Fruit fly (Drosophila melanogaster): Measurements from ENCODE around the gene CG6621.
A peak's percentile ranks its signal among the peaks of the same experiment; 100 is the strongest.

CG6621 gene

dm6 chr3R:10885422-10886081 lies 7.8 kb downstream of the CG6621 start, which contains the start of gene Leash:
Gene Leash, plus strand, starts transcription at chr3R:10885540.
- TF ChIP-seq CG32121 (GFP tag; IDR thresholded peaks at IDR 0.05) (peak; percentile 29; the same call in 1 of the 2 replicates), CG13204 (GFP tag; optimal IDR thresholded peaks at IDR 0.05) (peak; percentile 36), CG8159 (tag; optimal IDR thresholded peaks at IDR 0.05) (peak; percentile 75), CG14655 (GFP tag; optimal IDR thresholded peaks at IDR 0.05) (no peak), CG4496 (GFP tag; IDR thresholded peaks at IDR 0.05) (peak; percentile 6; the same call in 1 of the 3 replicates), fd96Ca (GFP tag; IDR thresholded peaks at IDR 0.05) (0 out of 3 replicates have a peak, but pooled peaks have one; percentile 37)

dm6 chr3R:10884678-10885421 lies 8.5 kb downstream of the CG6621 start, which contains the start of gene CG14696:
Gene CG14696, minus strand, starts transcription at chr3R:10885001.
- TF ChIP-seq CG9948 (tag; optimal IDR thresholded peaks at IDR 0.05) (no peak), rn (GFP tag; IDR thresholded peaks at IDR 0.05) (no peak), gl (tag; optimal IDR thresholded peaks at IDR 0.05) (no peak), CG13204 (GFP tag; optimal IDR thresholded peaks at IDR 0.05) (no peak), CG14655 (GFP tag; optimal IDR thresholded peaks at IDR 0.05) (no peak), Snoo (tag; optimal IDR thresholded peaks at IDR 0.05) (no peak), EcR (GFP tag; optimal IDR thresholded peaks at IDR 0.05) (no peak), CG8159 (tag; optimal IDR thresholded peaks at IDR 0.05) (no peak), CG8301 (tag; optimal IDR thresholded peaks at IDR 0.05) (no peak), CG34367 (tag; optimal IDR thresholded peaks at IDR 0.05) (no peak), CG10348 (GFP tag; IDR thresholded peaks at IDR 0.05) (no peak), Pif1B (GFP tag; optimal IDR thresholded peaks at IDR 0.05) (no peak), CG32121 (GFP tag; IDR thresholded peaks at IDR 0.05) (no peak)

- TF ChIP-seq fd96Ca (GFP tag; IDR thresholded peaks at IDR 0.05) (peak; percentile 27; the same call in 1 of the 3 replicates), CG12605 (GFP tag; IDR thresholded peaks at IDR 0.05) (0 out of 2 replicates have a peak, but pooled peaks have one; percentile 19), CG4496 (GFP tag; IDR thresholded peaks at IDR 0.05) (peak; percentile 68), Ets98B (GFP tag; IDR thresholded peaks at IDR 0.05) (peak; percentile 38; the same call in 1 of the 2 replicates), CG32121 (GFP tag; IDR thresholded peaks at IDR 0.05) (peak; percentile 59), CG17806 (tag; optimal IDR thresholded peaks at IDR 0.05) (no peak), CG8159 (tag; optimal IDR thresholded peaks at IDR 0.05) (no peak)
These were observed 9.2 kb downstream of the CG6621 start for dm6 chr3R:10884031-10884677.

- peak; percentile 4 for TF ChIP-seq CG8301 (tag; optimal IDR thresholded peaks at IDR 0.05)
- TF ChIP-seq CG15710 (tag; optimal IDR thresholded peaks at IDR 0.05), result peak; percentile 5
- no peak for TF ChIP-seq CG8159 (tag; optimal IDR thresholded peaks at IDR 0.05)
- TF ChIP-seq EcR (GFP tag; optimal IDR thresholded peaks at IDR 0.05), result peak; percentile 53
- TF ChIP-seq CG13204 (GFP tag; optimal IDR thresholded peaks at IDR 0.05), result peak; percentile 95
- no peak for TF ChIP-seq D1 (tag; optimal IDR thresholded peaks at IDR 0.05)
- peak; percentile 61 for TF ChIP-seq Snoo (tag; optimal IDR thresholded peaks at IDR 0.05)
- no peak for TF ChIP-seq Pif1B (GFP tag; optimal IDR thresholded peaks at IDR 0.05)
- TF ChIP-seq Ets98B (GFP tag; IDR thresholded peaks at IDR 0.05), result peak; percentile 27; the same call in 1 of the 2 replicates
- no peak for TF ChIP-seq CG34367 (tag; optimal IDR thresholded peaks at IDR 0.05)
- no peak for TF ChIP-seq CG14655 (GFP tag; optimal IDR thresholded peaks at IDR 0.05)
- TF ChIP-seq Pif1A (GFP tag; optimal IDR thresholded peaks at IDR 0.05), result no peak
- no peak for TF ChIP-seq CG10348 (GFP tag; IDR thresholded peaks at IDR 0.05)
- no peak for TF ChIP-seq CG17806 (tag; optimal IDR thresholded peaks at IDR 0.05)
- no peak for TF ChIP-seq CG4496 (GFP tag; IDR thresholded peaks at IDR 0.05)
- TF ChIP-seq gl (tag; optimal IDR thresholded peaks at IDR 0.05), result no peak
- no peak for TF ChIP-seq rn (GFP tag; IDR thresholded peaks at IDR 0.05)
- no peak for TF ChIP-seq CG32121 (GFP tag; IDR thresholded peaks at IDR 0.05)
- TF ChIP-seq CG9948 (tag; optimal IDR thresholded peaks at IDR 0.05), result no peak
- TF ChIP-seq CG12605 (GFP tag; IDR thresholded peaks at IDR 0.05), result no peak; the same call in 1 of the 2 replicates
- no peak for TF ChIP-seq fd96Ca (GFP tag; IDR thresholded peaks at IDR 0.05)
These were observed 11.3 kb downstream of the CG6621 start, which contains the start of gene Tpc1 for dm6 chr3R:10881824-10882559. Gene Tpc1, minus strand, starts transcription at chr3R:10882188.

dm6 chr3R:10879219-10879618 lies 14.1 kb downstream of the CG6621 start, which contains the start of gene CG14695:
Gene CG14695, minus strand, starts transcription at chr3R:10879319.
- TF ChIP-seq CG9948 (tag; optimal IDR thresholded peaks at IDR 0.05) (no peak), D1 (tag; optimal IDR thresholded peaks at IDR 0.05) (no peak), fd96Ca (GFP tag; IDR thresholded peaks at IDR 0.05) (no peak), gl (tag; optimal IDR thresholded peaks at IDR 0.05) (no peak), rn (GFP tag; IDR thresholded peaks at IDR 0.05) (no peak), EcR (GFP tag; optimal IDR thresholded peaks at IDR 0.05) (no peak), CG10348 (GFP tag; IDR thresholded peaks at IDR 0.05) (no peak), CG8159 (tag; optimal IDR thresholded peaks at IDR 0.05) (no peak), CG17806 (tag; optimal IDR thresholded peaks at IDR 0.05) (no peak), CG15710 (tag; optimal IDR thresholded peaks at IDR 0.05) (no peak), CG34367 (tag; optimal IDR thresholded peaks at IDR 0.05) (no peak), Pif1A (GFP tag; optimal IDR thresholded peaks at IDR 0.05) (no peak), CG8301 (tag; optimal IDR thresholded peaks at IDR 0.05) (no peak), CG13204 (GFP tag; optimal IDR thresholded peaks at IDR 0.05) (no peak), Pif1B (GFP tag; optimal IDR thresholded peaks at IDR 0.05) (no peak), CG12605 (GFP tag; IDR thresholded peaks at IDR 0.05) (no peak), Snoo (tag; optimal IDR thresholded peaks at IDR 0.05) (no peak), CG14655 (GFP tag; optimal IDR thresholded peaks at IDR 0.05) (no peak), CG32121 (GFP tag; IDR thresholded peaks at IDR 0.05) (no peak), CG4496 (GFP tag; IDR thresholded peaks at IDR 0.05) (no peak)
